Worm (Caenorhabditis elegans) whole organism, mixed stage, embryonic: ENCODE results near the gene ztf-25.

Source experiments
- ceh-39 ChIP-seq: fragments of 150-350 bp; optimal IDR thresholded peaks from 2 replicates; lab custom pipeline; 2014; ENCODE audit warnings: missing biosample characterization, missing genetic modification characterization
- elt-3 ChIP-seq: fragments of 150-350 bp; optimal IDR thresholded peaks from 2 replicates; lab custom pipeline; 2014; ENCODE audit warnings: missing biosample characterization, missing genetic modification characterization
- mab-5 ChIP-seq: fragments of 150-350 bp; optimal IDR thresholded peaks from 2 replicates; lab custom pipeline; 2014; ENCODE audit warnings: missing biosample characterization, missing genetic modification characterization
- unc-39 ChIP-seq: fragments of 150-350 bp; optimal IDR thresholded peaks from 2 replicates; lab custom pipeline; 2014; ENCODE audit warnings: missing biosample characterization, missing genetic modification characterization

ce11 chrV:17616807-17617206, 15.2 kb downstream of the ztf-25 start, which contains the start of gene Y6G8.6:
- no peak for TF ChIP-seq elt-3
- TF ChIP-seq mab-5: no peak
- no peak for TF ChIP-seq ceh-39 (tag; lab: Kevin White, UChicago)
- TF ChIP-seq unc-39 (tag; lab: Kevin White, UChicago): no peak
